Fruit fly (Drosophila melanogaster) whole organism, embryonic: Measurements from ENCODE around the gene Cpr66Cb.

ENCODE experiments used
- CG4404 ChIP-seq: fragments of 200-800 bp; sonication (Bioruptor generic); IDR thresholded peaks from 2 replicates; pipeline ENCODE4 v1.3.6; 2022; ENCODE audit warnings: missing biosample characterization, missing genetic modification characterization
- az2 ChIP-seq: fragments of 200-800 bp; sonication (Bioruptor generic); optimal IDR thresholded peaks from 3 replicates; lab custom pipeline; 2016; ENCODE audit warnings: missing biosample characterization, missing genetic modification characterization

- TF ChIP-seq az2 (GFP tag; lab: Kevin White, UChicago): no peak
- no peak for TF ChIP-seq CG4404
Measured at dm6 chr3L:8356196-8356595, 19.7 kb downstream of the Cpr66Cb start, which contains the start of gene Culd.
